Fruit fly (Drosophila melanogaster): ENCODE measurements around the gene CG33223.

The CG33223 gene

dm6 chrX:8497604-8498232 is 14.0 kb upstream of the CG33223 start (continued):
- TF ChIP-seq cyc (GFP tag; optimal IDR thresholded peaks at IDR 0.05) (peak; percentile 20), net (GFP tag; optimal IDR thresholded peaks at IDR 0.05) (no peak), CG3032 (tag; optimal IDR thresholded peaks at IDR 0.05) (no peak), CG32006 (GFP tag; optimal IDR thresholded peaks at IDR 0.05) (no peak), svp (GFP tag) (peak; percentile 50), CG6163 (GFP tag; IDR thresholded peaks at IDR 0.05) (no peak), Lpt (GFP tag; optimal IDR thresholded peaks at IDR 0.05) (no peak), OdsH (GFP tag; optimal IDR thresholded peaks at IDR 0.05) (peak; percentile 3), CG16779 (tag; optimal IDR thresholded peaks at IDR 0.05) (no peak), Sox102F (GFP tag; optimal IDR thresholded peaks at IDR 0.05) (no peak), CG10631 (GFP tag; optimal IDR thresholded peaks at IDR 0.05) (no peak), Hr38 (GFP tag; optimal IDR thresholded peaks at IDR 0.05) (no peak), CG8319 (GFP tag; optimal IDR thresholded peaks at IDR 0.05) (no peak), pdm3 (GFP tag; optimal IDR thresholded peaks at IDR 0.05) (peak; percentile 23), CG8632 (GFP tag; optimal IDR thresholded peaks at IDR 0.05) (peak; percentile 29), topi (GFP tag; optimal IDR thresholded peaks at IDR 0.05) (peak; percentile 10)

dm6 chrX:8496362-8496761 is 12.7 kb upstream of the CG33223 start:
- TF ChIP-seq Smox (GFP tag; optimal IDR thresholded peaks at IDR 0.05) = no peak
- no peak for TF ChIP-seq dac (GFP tag; optimal IDR thresholded peaks at IDR 0.05)
- TF ChIP-seq salr (GFP tag; optimal IDR thresholded peaks at IDR 0.05) = no peak
- no peak for TF ChIP-seq Sox15 (GFP tag; optimal IDR thresholded peaks at IDR 0.05)
- TF ChIP-seq Ets21C (GFP tag; optimal IDR thresholded peaks at IDR 0.05) = no peak
- TF ChIP-seq spab (GFP tag; optimal IDR thresholded peaks at IDR 0.05) = no peak
- no peak for TF ChIP-seq Hr38 (GFP tag; optimal IDR thresholded peaks at IDR 0.05)
- no peak for TF ChIP-seq Blimp-1 (GFP tag; optimal IDR thresholded peaks at IDR 0.05)
- TF ChIP-seq svp (GFP tag) = no peak
- no peak for TF ChIP-seq Gug (GFP tag; IDR thresholded peaks at IDR 0.05)
- no peak for TF ChIP-seq Eip75B (GFP tag; optimal IDR thresholded peaks at IDR 0.05)
- TF ChIP-seq Met (GFP tag; optimal IDR thresholded peaks at IDR 0.05) = no peak
- TF ChIP-seq Eip78C (GFP tag) = no peak

dm6 chrX:8493473-8493872 is 9.8 kb upstream of the CG33223 start:
- TF ChIP-seq dsx (GFP tag; optimal IDR thresholded peaks at IDR 0.05; ENCODE audit: poor library complexity, severe bottlenecking) (no peak), esn (GFP tag; optimal IDR thresholded peaks at IDR 0.05) (peak; percentile 1), svp (GFP tag) (peak; percentile 65), CG6163 (GFP tag; IDR thresholded peaks at IDR 0.05) (0 out of 3 replicates have a peak, but pooled peaks have one; percentile 31), Sox102F (GFP tag; optimal IDR thresholded peaks at IDR 0.05) (peak; percentile 10), fkh (GFP tag; optimal IDR thresholded peaks at IDR 0.05) (no peak), Sox15 (GFP tag; optimal IDR thresholded peaks at IDR 0.05) (no peak), eg (GFP tag; IDR thresholded peaks at IDR 0.05) (0 out of 3 replicates have a peak, but pooled peaks have one; percentile 30), dac (GFP tag; optimal IDR thresholded peaks at IDR 0.05) (no peak), Eip78C (GFP tag) (peak; percentile 77), CG16779 (tag; optimal IDR thresholded peaks at IDR 0.05) (no peak), Blimp-1 (GFP tag; optimal IDR thresholded peaks at IDR 0.05) (no peak), CG11762 (GFP tag; optimal IDR thresholded peaks at IDR 0.05; ENCODE audit: insufficient read depth) (no peak), ss (GFP tag; optimal IDR thresholded peaks at IDR 0.05) (no peak), CG15336 (GFP tag; IDR thresholded peaks at IDR 0.05) (no peak), Gug (GFP tag; IDR thresholded peaks at IDR 0.05) (no peak)

dm6 chrX:8492849-8493248 is 9.2 kb upstream of the CG33223 start:
- peak; percentile 61 for TF ChIP-seq lz (GFP tag; optimal IDR thresholded peaks at IDR 0.05)
- peak; percentile 62 for TF ChIP-seq fd59A (GFP tag; optimal IDR thresholded peaks at IDR 0.05)
- peak; percentile 45 for TF ChIP-seq Sox14 (GFP tag; optimal IDR thresholded peaks at IDR 0.05)
- TF ChIP-seq net (GFP tag; optimal IDR thresholded peaks at IDR 0.05) = peak; percentile 76
- peak; percentile 55 for TF ChIP-seq Hr39 (GFP tag; optimal IDR thresholded peaks at IDR 0.05)
- TF ChIP-seq CG32006 (GFP tag; optimal IDR thresholded peaks at IDR 0.05) = peak; percentile 86
- TF ChIP-seq CG8319 (GFP tag; optimal IDR thresholded peaks at IDR 0.05) = peak; percentile 74
- peak; percentile 78 for TF ChIP-seq CG8632 (GFP tag; optimal IDR thresholded peaks at IDR 0.05)
- TF ChIP-seq topi (GFP tag; optimal IDR thresholded peaks at IDR 0.05) = peak; percentile 70
- TF ChIP-seq CG6854 (GFP tag; optimal IDR thresholded peaks at IDR 0.05) = peak; percentile 47
- no peak for TF ChIP-seq Hr38 (GFP tag; optimal IDR thresholded peaks at IDR 0.05)
- TF ChIP-seq salr (GFP tag; optimal IDR thresholded peaks at IDR 0.05) = peak; percentile 24 to 54
- peak; percentile 68 for TF ChIP-seq dac (GFP tag; optimal IDR thresholded peaks at IDR 0.05)
- peak; percentile 77 for TF ChIP-seq Met (GFP tag; optimal IDR thresholded peaks at IDR 0.05)
- TF ChIP-seq vri (GFP tag; optimal IDR thresholded peaks at IDR 0.05) = peak; percentile 21
- peak; percentile 72 for TF ChIP-seq Sox15 (GFP tag; optimal IDR thresholded peaks at IDR 0.05)
- TF ChIP-seq cyc (GFP tag; optimal IDR thresholded peaks at IDR 0.05) = peak; percentile 74
- peak; percentile 78 for TF ChIP-seq CG7368 (GFP tag; optimal IDR thresholded peaks at IDR 0.05)
- TF ChIP-seq CG10631 (GFP tag; optimal IDR thresholded peaks at IDR 0.05) = peak; percentile 78
- TF ChIP-seq OdsH (GFP tag; optimal IDR thresholded peaks at IDR 0.05) = peak; percentile 84
- peak; percentile 87 for TF ChIP-seq CG15336 (GFP tag; IDR thresholded peaks at IDR 0.05)
- peak; percentile 73 for TF ChIP-seq CG6792 (GFP tag; optimal IDR thresholded peaks at IDR 0.05)
- TF ChIP-seq CG6276 (GFP tag; optimal IDR thresholded peaks at IDR 0.05) = peak; percentile 73
